Fruit fly (Drosophila melanogaster) whole organism, embryonic: ENCODE data around the gene Gr9a.

Source experiments
- Atf6 ChIP-seq: fragments of 200-800 bp; sonication (Bioruptor generic); IDR thresholded peaks from 2 replicates; pipeline ENCODE4 v1.3.6; 2022; ENCODE audit warnings: missing biosample characterization, missing genetic modification characterization
- Bteb2 ChIP-seq: fragments of 200-800 bp; sonication (Bioruptor generic); optimal IDR thresholded peaks from 2 replicates; lab custom pipeline; 2016; ENCODE audit warnings: missing biosample characterization, missing genetic modification characterization
- CG12219 ChIP-seq: fragments of 200-800 bp; sonication (Bioruptor generic); optimal IDR thresholded peaks from 3 replicates; lab custom pipeline; 2018; ENCODE audit warnings: missing biosample characterization, mild to moderate bottlenecking, missing genetic modification characterization
- CG1233 ChIP-seq: fragments of 200-800 bp; sonication (Bioruptor generic); optimal IDR thresholded peaks from 4 replicates; lab custom pipeline; 2018; ENCODE audit warnings: missing biosample characterization, mild to moderate bottlenecking, missing genetic modification characterization
- CG13424 ChIP-seq: fragments of 200-800 bp; sonication (Bioruptor generic); optimal IDR thresholded peaks from 2 replicates; lab custom pipeline; 2019; ENCODE audit warnings: missing biosample characterization, mild to moderate bottlenecking, missing genetic modification characterization, moderate library complexity
- CG14050 ChIP-seq: fragments of 200-800 bp; sonication (Bioruptor generic); IDR thresholded peaks from 3 replicates; pipeline ENCODE4 v1.3.6; 2022; ENCODE audit warnings: missing biosample characterization, missing genetic modification characterization
- CG14965 ChIP-seq: fragments of 200-800 bp; sonication (Bioruptor generic); optimal IDR thresholded peaks from 2 replicates; lab custom pipeline; 2016; ENCODE audit warnings: missing biosample characterization, missing genetic modification characterization, borderline replicate concordance
- CG15073 ChIP-seq: fragments of 200-800 bp; sonication (Bioruptor generic); optimal IDR thresholded peaks from 2 replicates; lab custom pipeline; 2016; ENCODE audit warnings: missing biosample characterization, missing genetic modification characterization
- CG15269 ChIP-seq: fragments of 200-800 bp; sonication (Bioruptor generic); optimal IDR thresholded peaks from 2 replicates; lab custom pipeline; 2018; ENCODE audit warnings: missing biosample characterization, mild to moderate bottlenecking, missing genetic modification characterization, moderate library complexity
- CG16813 ChIP-seq: fragments of 200-800 bp; sonication (Bioruptor generic); IDR thresholded peaks from 3 replicates; pipeline ENCODE4 v1.3.6; 2022; ENCODE audit warnings: missing biosample characterization, missing genetic modification characterization; ENCODE audit not compliant: partially characterized antibody
- CG2202 ChIP-seq: fragments of 200-800 bp; sonication (Bioruptor generic); optimal IDR thresholded peaks from 2 replicates; lab custom pipeline; 2018; ENCODE audit warnings: missing biosample characterization, mild to moderate bottlenecking, missing genetic modification characterization
- CG34224 ChIP-seq: fragments of 200-800 bp; sonication (Bioruptor generic); IDR thresholded peaks from 3 replicates; pipeline ENCODE4 v1.3.6; 2022; ENCODE audit warnings: missing biosample characterization, missing genetic modification characterization; ENCODE audit not compliant: partially characterized antibody
- CG43689 ChIP-seq: fragments of 200-800 bp; sonication (Bioruptor generic); IDR thresholded peaks from 2 replicates; pipeline ENCODE4 v1.3.6; 2022; ENCODE audit warnings: missing biosample characterization, missing genetic modification characterization
- CG4707 ChIP-seq: fragments of 200-800 bp; sonication (Bioruptor generic); optimal IDR thresholded peaks from 2 replicates; lab custom pipeline; 2018; ENCODE audit warnings: missing biosample characterization, mild to moderate bottlenecking, missing genetic modification characterization, moderate library complexity
- CG6272 ChIP-seq: fragments of 200-800 bp; sonication (Bioruptor generic); IDR thresholded peaks from 2 replicates; pipeline ENCODE4 v1.3.6; 2022; ENCODE audit warnings: missing biosample characterization, missing genetic modification characterization
- CG6683 ChIP-seq: fragments of 200-800 bp; sonication (Bioruptor generic); optimal IDR thresholded peaks from 2 replicates; lab custom pipeline; 2017; ENCODE audit warnings: missing biosample characterization, mild to moderate bottlenecking, missing genetic modification characterization, missing genetic modification reagents
- CG6765 ChIP-seq: fragments of 200-800 bp; sonication (Bioruptor generic); optimal IDR thresholded peaks from 3 replicates; lab custom pipeline; 2017; ENCODE audit warnings: missing biosample characterization, mild to moderate bottlenecking, missing genetic modification characterization
- CG7839 ChIP-seq: fragments of 200-800 bp; sonication (Bioruptor generic); optimal IDR thresholded peaks from 3 replicates; lab custom pipeline; 2018; ENCODE audit warnings: missing biosample characterization, mild to moderate bottlenecking, missing genetic modification characterization, moderate library complexity
- CG9932 ChIP-seq: fragments of 200-800 bp; sonication (Bioruptor generic); IDR thresholded peaks from 2 replicates; pipeline ENCODE4 v1.3.6; 2022; ENCODE audit warnings: missing biosample characterization, missing genetic modification characterization
- Doc3 ChIP-seq: fragments of 200-800 bp; sonication (Bioruptor generic); IDR thresholded peaks from 3 replicates; pipeline ENCODE4 v1.3.6; 2022; ENCODE audit warnings: missing biosample characterization, missing genetic modification characterization; ENCODE audit not compliant: partially characterized antibody
- Ets65A ChIP-seq: fragments of 200-800 bp; sonication (Bioruptor generic); peaks from one replicate; lab custom pipeline; 2016; ENCODE audit warnings: missing biosample characterization, missing genetic modification characterization
- Gug ChIP-seq: fragments of 200-800 bp; sonication (Bioruptor generic); IDR thresholded peaks from 4 replicates; pipeline ENCODE4 v1.3.6; 2022; ENCODE audit warnings: missing biosample characterization, missing genetic modification characterization
- Hey ChIP-seq: fragments of 200-800 bp; sonication (Bioruptor generic); optimal IDR thresholded peaks from 3 replicates; lab custom pipeline; 2018; ENCODE audit warnings: missing biosample characterization, mild to moderate bottlenecking, missing genetic modification characterization
- Mad ChIP-seq: fragments of 200-800 bp; sonication (Bioruptor generic); optimal IDR thresholded peaks from 2 replicates; lab custom pipeline; 2016; ENCODE audit warnings: missing biosample characterization, missing genetic modification characterization
- NC2α ChIP-seq: fragments of 200-800 bp; sonication (Bioruptor generic); optimal IDR thresholded peaks from 2 replicates; lab custom pipeline; 2016; ENCODE audit warnings: missing biosample characterization, missing genetic modification characterization
- NK7.1 ChIP-seq: fragments of 200-800 bp; sonication (Bioruptor generic); optimal IDR thresholded peaks from 3 replicates; lab custom pipeline; 2016; ENCODE audit warnings: missing biosample characterization, missing genetic modification characterization
- Nf-YC ChIP-seq: fragments of 200-800 bp; optimal IDR thresholded peaks from 3 replicates; lab custom pipeline; 2019; ENCODE audit warnings: missing biosample characterization, mild to moderate bottlenecking, missing genetic modification characterization, moderate library complexity
- Oaz ChIP-seq: fragments of 200-800 bp; sonication (Bioruptor generic); IDR thresholded peaks from 2 replicates; pipeline ENCODE4 v1.3.6; 2022; ENCODE audit warnings: missing biosample characterization, missing genetic modification characterization
- PHDP ChIP-seq: fragments of 200-800 bp; sonication (Bioruptor generic); optimal IDR thresholded peaks from 3 replicates; lab custom pipeline; 2018; ENCODE audit warnings: missing biosample characterization, mild to moderate bottlenecking, missing genetic modification characterization, moderate library complexity
- Ravus ChIP-seq: fragments of 200-800 bp; sonication (Bioruptor generic); IDR thresholded peaks from 2 replicates; pipeline ENCODE4 v1.3.6; 2022; ENCODE audit warnings: missing biosample characterization, missing genetic modification characterization
- abd-A ChIP-seq: fragments of 200-800 bp; sonication (Bioruptor generic); optimal IDR thresholded peaks from 3 replicates; lab custom pipeline; 2019; ENCODE audit warnings: missing biosample characterization, mild to moderate bottlenecking, missing genetic modification characterization, moderate library complexity
- az2 ChIP-seq: fragments of 200-800 bp; sonication (Bioruptor generic); optimal IDR thresholded peaks from 3 replicates; lab custom pipeline; 2016; ENCODE audit warnings: missing biosample characterization, missing genetic modification characterization
- btn ChIP-seq: fragments of 200-800 bp; sonication (Bioruptor generic); optimal IDR thresholded peaks from 2 replicates; lab custom pipeline; 2016; ENCODE audit warnings: missing biosample characterization, missing genetic modification characterization
- en ChIP-seq: fragments of 200-800 bp; sonication (Bioruptor generic); optimal IDR thresholded peaks from 2 replicates; lab custom pipeline; 2016; ENCODE audit warnings: missing biosample characterization, missing genetic modification characterization
- gsb-n ChIP-seq: fragments of 200-800 bp; sonication (Bioruptor generic); optimal IDR thresholded peaks from 3 replicates; lab custom pipeline; 2018; ENCODE audit warnings: missing biosample characterization, mild to moderate bottlenecking, missing genetic modification characterization
- hb ChIP-seq: fragments of 200-800 bp; sonication (Bioruptor generic); IDR thresholded peaks from 3 replicates; pipeline ENCODE4 v1.3.6; 2022; ENCODE audit warnings: missing biosample characterization, missing genetic modification characterization; ENCODE audit not compliant: partially characterized antibody
- lov ChIP-seq, 2 experiments: fragments of 200-800 bp in 1 of 2; fragments of >200 bp in 1 of 2; sonication (Bioruptor generic) in 1 of 2; IDR thresholded peaks in 1 of 2; optimal IDR thresholded peaks in 1 of 2; 2 replicates in 1 of 2; 3 replicates in 1 of 2; pipeline versions ENCODE4 v1.3.6 to Lab custom; 2017 to 2022; ENCODE audit warnings: missing biosample characterization in 1 of 2, missing genetic modification characterization in 1 of 2
- nom ChIP-seq: fragments of 200-800 bp; sonication (Bioruptor generic); optimal IDR thresholded peaks from 2 replicates; lab custom pipeline; 2017; ENCODE audit warnings: missing biosample characterization, missing genetic modification characterization, mild to moderate bottlenecking, moderate library complexity, missing genetic modification reagents
- p53 ChIP-seq: fragments of 200-800 bp; sonication (Bioruptor generic); optimal IDR thresholded peaks from 2 replicates; lab custom pipeline; 2016; ENCODE audit warnings: missing biosample characterization, missing genetic modification characterization
- pho ChIP-seq: fragments of 200-800 bp; sonication (Bioruptor generic); optimal IDR thresholded peaks from 2 replicates; lab custom pipeline; 2016; ENCODE audit warnings: missing biosample characterization, missing genetic modification characterization
- pita ChIP-seq: fragments of 200-800 bp; sonication (Bioruptor generic); optimal IDR thresholded peaks from 2 replicates; lab custom pipeline; 2017; ENCODE audit warnings: missing biosample characterization, mild to moderate bottlenecking, missing genetic modification characterization
- sisA ChIP-seq: fragments of 200-800 bp; sonication (Bioruptor generic); IDR thresholded peaks from 2 replicates; pipeline ENCODE4 v1.3.6; 2022; ENCODE audit warnings: missing biosample characterization, missing genetic modification characterization
- slbo ChIP-seq: fragments of 200-800 bp; sonication (Bioruptor generic); IDR thresholded peaks from 2 replicates; pipeline ENCODE4 v1.3.6; 2022; ENCODE audit warnings: missing biosample characterization, missing genetic modification characterization
- sug ChIP-seq: fragments of 200-800 bp; optimal IDR thresholded peaks from 2 replicates; lab custom pipeline; 2019; ENCODE audit warnings: missing biosample characterization, mild to moderate bottlenecking, missing genetic modification characterization, moderate library complexity
- tap ChIP-seq: fragments of 200-800 bp; optimal IDR thresholded peaks from 3 replicates; lab custom pipeline; 2019; ENCODE audit warnings: missing biosample characterization, mild to moderate bottlenecking, missing genetic modification characterization, moderate library complexity
- tna ChIP-seq: fragments of 200-800 bp; sonication (Bioruptor generic); IDR thresholded peaks from 2 replicates; pipeline ENCODE4 v1.3.6; 2022; ENCODE audit warnings: missing biosample characterization, missing genetic modification characterization; ENCODE audit not compliant: partially characterized antibody
- unc-4 ChIP-seq: fragments of 200-800 bp; sonication (Bioruptor generic); IDR thresholded peaks from 2 replicates; pipeline ENCODE4 v1.3.6; 2022; ENCODE audit warnings: missing biosample characterization, missing genetic modification characterization; ENCODE audit not compliant: partially characterized antibody

Gene Gr9a

dm6 chrX:10088023-10088913 is 26.8 kb downstream of the Gr9a start (continued):
- TF ChIP-seq CG4707 (GFP tag; lab: Kevin White, UChicago): peak; percentile 94
- TF ChIP-seq pita (GFP tag; lab: Kevin White, UChicago): no peak
- TF ChIP-seq CG1233 (GFP tag; lab: Kevin White, UChicago): peak; percentile 39
- peak; percentile 62 for TF ChIP-seq PHDP (tag; lab: Kevin White, UChicago)
- no peak for TF ChIP-seq sug
- TF ChIP-seq tap: no peak
- peak; percentile 52 for TF ChIP-seq CG2202
- TF ChIP-seq CG13424 (tag; lab: Kevin White, UChicago): peak; percentile 41
- TF ChIP-seq gsb-n: peak; percentile 63
- TF ChIP-seq CG43689: peak; percentile 48; the same call in 1 of the 2 replicates
- peak; percentile 66 for TF ChIP-seq Ets65A (GFP tag; lab: Kevin White, UChicago)
- TF ChIP-seq Atf6 (GFP tag; lab: Robert Waterston, UW): 0 out of 2 replicates have a peak, but pooled peaks have one; percentile 45
- no peak for TF ChIP-seq NK7.1 (GFP tag; lab: Kevin White, UChicago)
- TF ChIP-seq az2: peak; percentile 55
- TF ChIP-seq CG14965 (GFP tag; lab: Kevin White, UChicago): no peak
- no peak for TF ChIP-seq Hey (tag; lab: Kevin White, UChicago)
- TF ChIP-seq CG15073 (GFP tag; lab: Kevin White, UChicago): no peak
- peak; percentile 29; the same call in 1 of the 3 replicates for TF ChIP-seq CG16813 (GFP tag; lab: Robert Waterston, UW)
- TF ChIP-seq abd-A: no peak
- TF ChIP-seq CG7839 (tag; lab: Kevin White, UChicago): peak; percentile 68
- TF ChIP-seq sisA (GFP tag; lab: Robert Waterston, UW): peak; percentile 76
- no peak for TF ChIP-seq tna (GFP tag; lab: Robert Waterston, UW)
- TF ChIP-seq nom (GFP tag; lab: Kevin White, UChicago): peak; percentile 62
- TF ChIP-seq Nf-YC (tag; lab: Kevin White, UChicago): no peak
- TF ChIP-seq NC2α (GFP tag; lab: Kevin White, UChicago): no peak
- TF ChIP-seq lov (optimal IDR thresholded peaks at IDR 0.05; lab: Kevin White, UChicago): no peak
- 0 out of 3 replicates have a peak, but pooled peaks have one; percentile 15 for TF ChIP-seq lov (GFP tag; IDR thresholded peaks at IDR 0.05; lab: Robert Waterston, UW)
- no peak for TF ChIP-seq p53 (GFP tag; lab: Kevin White, UChicago)
- no peak for TF ChIP-seq pho (GFP tag; lab: Kevin White, UChicago)
- peak; percentile 44; the same call in 1 of the 3 replicates for TF ChIP-seq CG14050
- peak; percentile 64 for TF ChIP-seq slbo (GFP tag; lab: Robert Waterston, UW)
- TF ChIP-seq CG34224 (GFP tag; lab: Robert Waterston, UW): no peak
- TF ChIP-seq en: no peak
- TF ChIP-seq Oaz (GFP tag; lab: Robert Waterston, UW): no peak
- peak; percentile 54 for TF ChIP-seq CG9932 (GFP tag; lab: Robert Waterston, UW)
- peak; percentile 48 for TF ChIP-seq CG15269 (tag; lab: Kevin White, UChicago)
- TF ChIP-seq Bteb2 (GFP tag; lab: Kevin White, UChicago): peak; percentile 28
- peak; percentile 34; the same call in 1 of the 4 replicates for TF ChIP-seq Gug (GFP tag; lab: Robert Waterston, UW)
- no peak for TF ChIP-seq hb
- TF ChIP-seq CG6272 (GFP tag; lab: Robert Waterston, UW): no peak
- peak; percentile 18 for TF ChIP-seq Ravus
- TF ChIP-seq unc-4 (GFP tag; lab: Robert Waterston, UW): no peak
- TF ChIP-seq Mad (GFP tag; lab: Kevin White, UChicago): peak; percentile 53
- TF ChIP-seq Doc3 (GFP tag; lab: Robert Waterston, UW): no peak
- peak; percentile 13 for TF ChIP-seq CG12219 (GFP tag; lab: Kevin White, UChicago)
- TF ChIP-seq btn (GFP tag; lab: Kevin White, UChicago): no peak
- TF ChIP-seq CG6683: no peak
- TF ChIP-seq CG6765 (GFP tag; lab: Kevin White, UChicago): no peak
